Worm (Caenorhabditis elegans) whole organism, L4/young adult: ENCODE results near the gene msp-10.

Experiments used
- W03F9.2 ChIP-seq: fragments of 150-350 bp; optimal IDR thresholded peaks from 2 replicates; lab custom pipeline; 2014; ENCODE audit warnings: missing biosample characterization, missing genetic modification characterization
- dao-5 ChIP-seq: sonication (generic microtip); optimal IDR thresholded peaks from 2 replicates; lab custom pipeline; 2016; ENCODE audit warnings: missing genotype, missing genetic modification characterization, moderate library complexity, missing compliant biosample characterization
- him-1 ChIP-seq: sonication (generic microtip); optimal IDR thresholded peaks from 2 replicates; lab custom pipeline; 2016; ENCODE audit warnings: missing genotype, missing genetic modification reagents, missing genetic modification characterization, missing compliant biosample characterization

Gene msp-10

ce11 chrIV:9852250-9852649, 14.8 kb downstream of the msp-10 start, which contains the start of gene ssq-1:
ssq-1 (plus strand) TSS chrIV:9852550.
- TF ChIP-seq dao-5 (no peak), W03F9.2 (tag; lab: Kevin White, UChicago) (no peak), him-1 (tag; lab: Kevin White, UChicago) (no peak)

DNA sequence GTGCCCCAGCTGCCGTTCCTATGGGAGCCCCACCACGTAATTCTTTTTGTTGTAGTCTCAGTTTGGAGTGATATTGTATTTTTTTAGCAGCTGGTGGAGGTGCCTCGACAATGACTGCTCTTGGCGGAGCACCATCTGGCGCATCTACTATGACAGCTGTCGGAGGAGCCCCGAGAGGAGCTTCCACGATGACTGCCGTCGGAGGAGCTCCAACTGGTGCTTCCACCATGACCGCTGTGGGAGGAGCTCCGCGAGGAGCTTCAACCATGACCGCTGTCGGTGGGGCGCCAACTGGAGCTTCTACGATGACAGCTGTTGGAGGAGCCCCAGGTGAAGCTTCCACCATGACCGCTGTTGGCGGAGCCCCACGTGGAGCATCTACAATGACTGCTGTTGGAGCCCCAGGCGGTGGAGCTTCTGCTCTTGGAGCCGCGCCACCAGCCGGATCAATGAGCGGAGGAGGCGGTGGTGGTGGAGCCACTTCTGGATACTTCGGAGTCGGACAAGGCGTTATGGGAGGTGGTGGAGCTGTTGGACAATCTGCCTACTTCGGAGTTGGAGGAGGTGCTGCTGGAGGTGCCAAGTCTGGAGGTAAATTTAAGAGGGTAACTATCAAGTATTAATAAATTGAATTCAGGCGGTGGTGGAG, 15.5 kb downstream of the msp-10 start:
- TF ChIP-seq dao-5, result no peak
- no peak for TF ChIP-seq him-1 (tag; lab: Kevin White, UChicago)
- TF ChIP-seq W03F9.2 (tag; lab: Kevin White, UChicago), result no peak

- TF ChIP-seq him-1 (tag; lab: Kevin White, UChicago) (no peak), W03F9.2 (tag; lab: Kevin White, UChicago) (no peak), dao-5 (no peak)
Observed at ce11 chrIV:9854952-9855351, 17.5 kb downstream of the msp-10 start.

ce11 chrIV:9855712-9856111, 18.3 kb downstream of the msp-10 start, which contains the start of gene K07F5.12:
K07F5.12 (plus strand) TSS chrIV:9856012.
- no peak for TF ChIP-seq W03F9.2 (tag; lab: Kevin White, UChicago)
- TF ChIP-seq dao-5, result no peak
- TF ChIP-seq him-1 (tag; lab: Kevin White, UChicago), result no peak

DNA sequence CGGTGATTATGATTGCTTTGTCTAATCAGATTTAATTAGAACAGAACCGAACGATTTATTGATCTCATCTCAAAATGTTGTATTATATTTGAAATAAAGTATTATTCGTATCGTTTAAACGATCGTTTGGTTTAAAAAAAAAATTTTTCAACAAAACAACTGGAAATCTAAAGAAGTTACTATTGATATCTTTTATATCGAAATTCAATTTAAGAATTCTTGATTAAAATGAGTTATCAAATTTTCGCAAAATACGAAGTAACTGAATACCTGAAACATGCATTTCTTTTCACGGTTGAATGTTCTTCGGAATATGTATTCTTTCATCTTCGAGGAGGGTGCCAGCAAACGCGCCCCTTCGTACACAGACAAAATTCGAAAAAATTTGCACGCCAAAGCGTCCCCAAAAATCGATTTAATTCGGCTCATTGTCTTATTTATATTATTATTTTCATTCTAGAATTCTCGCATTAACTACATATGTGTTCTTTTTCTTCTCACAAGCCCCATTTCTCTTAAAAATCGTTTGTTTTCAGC, 20.6 kb downstream of the msp-10 start, which contains the start of gene npp-1:
Gene npp-1 (plus strand): TSS at position 537 of the 537 bp plus-strand sequence.
- TF ChIP-seq dao-5, result no peak
- peak; percentile 75 for TF ChIP-seq W03F9.2 (tag; lab: Kevin White, UChicago)
- no peak for TF ChIP-seq him-1 (tag; lab: Kevin White, UChicago)

DNA sequence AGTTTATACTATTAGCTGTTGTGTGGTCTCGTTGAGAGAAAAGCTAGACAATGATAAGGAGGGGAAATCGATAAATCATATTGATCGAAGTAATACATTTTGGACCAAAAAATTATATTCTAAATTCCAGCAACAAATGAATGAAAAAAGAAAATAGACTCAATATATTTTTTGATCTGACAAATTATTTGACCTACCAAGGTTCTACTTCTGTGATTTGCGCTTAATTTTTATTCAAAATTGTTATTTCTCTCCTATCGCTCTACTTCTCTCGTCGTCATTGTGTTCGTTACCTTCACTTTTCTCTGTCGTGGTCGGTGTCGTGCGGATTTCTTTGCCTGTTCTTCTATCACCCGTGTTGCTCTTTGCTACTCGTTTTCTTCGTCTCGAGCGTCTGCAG, 21.5 kb downstream of the msp-10 start:
- no peak for TF ChIP-seq dao-5
- no peak for TF ChIP-seq W03F9.2 (tag; lab: Kevin White, UChicago)
- no peak for TF ChIP-seq him-1 (tag; lab: Kevin White, UChicago)

ce11 chrIV:9861921-9862320, 24.5 kb downstream of the msp-10 start, which contains the start of gene K07F5.14:
K07F5.14 (plus strand) TSS chrIV:9862221.
- TF ChIP-seq W03F9.2 (tag; lab: Kevin White, UChicago) (no peak), dao-5 (no peak), him-1 (tag; lab: Kevin White, UChicago) (no peak)

ce11 chrIV:9863817-9864216, 26.4 kb downstream of the msp-10 start, which contains the start of gene K07F5.16:
K07F5.16 (plus strand) TSS chrIV:9864117.
- no peak for TF ChIP-seq W03F9.2 (tag; lab: Kevin White, UChicago)

DNA sequence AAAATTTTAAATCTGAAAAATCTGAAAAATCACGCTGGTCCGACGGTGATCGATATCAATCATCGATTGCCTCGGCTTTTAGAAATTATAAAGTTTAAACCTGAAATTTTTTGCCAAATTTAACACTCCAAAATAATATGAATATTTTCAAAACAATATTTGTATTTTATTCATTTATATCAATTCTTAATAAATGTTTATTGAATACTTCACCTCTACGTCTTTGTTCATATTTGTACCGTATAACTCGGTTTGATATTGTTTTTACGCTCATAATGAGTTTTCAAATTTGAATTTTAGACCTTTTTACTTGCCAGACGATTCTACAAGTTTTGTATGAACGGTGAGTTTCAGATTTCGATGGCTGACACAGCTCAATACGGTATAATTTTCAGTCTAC, 27.3 kb downstream of the msp-10 start, which contains the start of the genes K07F5.15 and K07F5.22:
Gene K07F5.15 (plus strand): TSS at position 301 of the 400 bp plus-strand sequence.
Gene K07F5.22 (plus strand): TSS at position 301 of the 400 bp plus-strand sequence.
- TF ChIP-seq dao-5, result no peak
- TF ChIP-seq W03F9.2 (tag; lab: Kevin White, UChicago), result no peak
- no peak for TF ChIP-seq him-1 (tag; lab: Kevin White, UChicago)

- TF ChIP-seq dao-5, result no peak
- no peak for TF ChIP-seq him-1 (tag; lab: Kevin White, UChicago)
- TF ChIP-seq W03F9.2 (tag; lab: Kevin White, UChicago), result no peak
Observed at ce11 chrIV:9866865-9867264, 29.4 kb downstream of the msp-10 start.

- TF ChIP-seq W03F9.2 (tag; lab: Kevin White, UChicago) (no peak), dao-5 (no peak), him-1 (tag; lab: Kevin White, UChicago) (no peak)
Observed at ce11 chrIV:9867915-9868314, 30.5 kb downstream of the msp-10 start.

DNA sequence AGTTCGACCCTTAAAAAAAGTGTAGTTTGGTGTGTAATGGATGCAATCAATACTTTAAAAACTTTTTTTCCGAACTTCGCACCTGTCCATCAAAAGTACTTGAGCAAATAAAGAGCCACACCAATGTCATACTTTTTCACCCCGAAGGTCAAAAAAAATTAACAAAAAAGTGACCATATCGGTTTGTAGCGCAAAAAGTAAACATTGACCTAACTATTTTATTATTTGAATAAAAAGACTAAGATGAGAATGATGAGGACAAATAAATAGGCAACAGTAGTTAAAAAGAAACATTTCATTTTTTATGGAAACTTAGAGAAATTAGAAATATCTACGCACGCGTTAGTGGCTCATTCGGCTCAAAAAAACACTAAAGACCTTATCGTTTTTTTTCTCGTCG, 31.9 kb downstream of the msp-10 start:
- TF ChIP-seq dao-5 (no peak), him-1 (tag; lab: Kevin White, UChicago) (no peak), W03F9.2 (tag; lab: Kevin White, UChicago) (no peak)

DNA sequence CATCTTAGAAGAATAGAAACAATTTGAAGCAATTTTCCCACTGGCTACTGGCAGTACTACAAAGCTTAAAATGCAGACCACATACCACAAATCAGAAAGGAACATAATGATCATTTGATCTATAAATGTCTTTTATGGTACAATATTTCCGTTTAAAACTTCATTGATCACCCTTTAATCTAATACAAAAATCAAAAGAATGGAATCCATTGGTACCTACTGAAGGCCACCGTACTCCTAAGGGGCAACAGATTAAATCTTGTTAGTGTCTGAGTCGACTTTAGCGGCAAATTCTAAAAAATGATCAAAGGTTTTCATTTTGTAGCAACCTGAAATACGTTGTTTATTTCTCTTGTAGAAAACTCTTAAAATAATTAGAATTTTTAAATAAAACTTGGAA, 34.8 kb downstream of the msp-10 start:
- TF ChIP-seq dao-5 (no peak), W03F9.2 (tag; lab: Kevin White, UChicago) (no peak)

ce11 chrIV:9872786-9873185, 35.3 kb downstream of the msp-10 start:
- TF ChIP-seq W03F9.2 (tag; lab: Kevin White, UChicago) (no peak), dao-5 (no peak), him-1 (tag; lab: Kevin White, UChicago) (no peak)
